Worm (Caenorhabditis elegans) whole organism, L4 larva: ENCODE measurements around the gene Y49F6B.14.

Experiments
- F26F4.8 ChIP-seq: fragments of 200-800 bp; sonication (Bioruptor generic); conservative IDR thresholded peaks from 2 replicates; pipeline ENCODE4 v1.3.6; 2022; ENCODE audit warnings: missing genetic modification characterization, missing compliant biosample characterization
- F37D6.2 ChIP-seq: sonication (generic microtip); optimal IDR thresholded peaks from 2 replicates; lab custom pipeline; 2016; ENCODE audit warnings: mild to moderate bottlenecking, missing genetic modification characterization, missing compliant biosample characterization
- F44E2.7 ChIP-seq: fragments of 200-800 bp; sonication (Bioruptor generic); IDR thresholded peaks from 2 replicates; pipeline ENCODE4 v2.1.2; 2022; ENCODE audit warnings: missing genetic modification characterization, missing compliant biosample characterization
- R02D3.7 ChIP-seq: fragments of 150-350 bp; sonication (generic microtip); optimal IDR thresholded peaks from 3 replicates; lab custom pipeline; 2014; ENCODE audit warnings: missing biosample characterization, missing genetic modification characterization
- Y5F2A.4 ChIP-seq: fragments of 200-800 bp; sonication (Bioruptor generic); optimal IDR thresholded peaks from 2 replicates; lab custom pipeline; 2018; ENCODE audit warnings: mild to moderate bottlenecking, missing genetic modification characterization, missing compliant biosample characterization
- Y75B8A.6 ChIP-seq: fragments of 200-800 bp; sonication (Bioruptor generic); IDR thresholded peaks from 2 replicates; pipeline ENCODE4 v1.3.6; 2022; ENCODE audit warnings: missing genetic modification reagents, missing genetic modification characterization, missing compliant biosample characterization
- ZK337.2 ChIP-seq: fragments of 200-800 bp; sonication (Bioruptor generic); IDR thresholded peaks from 2 replicates; pipeline ENCODE4 v1.3.6; 2022; ENCODE audit warnings: missing genetic modification reagents, missing genetic modification characterization, missing compliant biosample characterization
- ZK546.5 ChIP-seq, 2 experiments: sonication (generic microtip); optimal IDR thresholded peaks; 2 replicates each; lab custom pipeline; 2017; ENCODE audit warnings: missing biosample characterization in 2 of 2, missing genetic modification characterization in 2 of 2
- attf-4 ChIP-seq: sonication (generic microtip); optimal IDR thresholded peaks from 3 replicates; lab custom pipeline; 2017; ENCODE audit warnings: missing biosample characterization, missing genetic modification characterization
- ceh-28 ChIP-seq: fragments of 150-350 bp; optimal IDR thresholded peaks from 2 replicates; lab custom pipeline; 2014; ENCODE audit warnings: missing biosample characterization, missing genetic modification reagents, missing genetic modification characterization
- ceh-32 ChIP-seq: sonication (generic microtip); optimal IDR thresholded peaks from 2 replicates; lab custom pipeline; 2016; ENCODE audit warnings: mild to moderate bottlenecking, missing genetic modification characterization, missing compliant biosample characterization; ENCODE audit not compliant: poor library complexity
- ceh-44 ChIP-seq: fragments of 200-800 bp; sonication (Bioruptor generic); IDR thresholded peaks from 2 replicates; pipeline ENCODE4 v1.3.6; 2022; ENCODE audit warnings: missing genetic modification reagents, missing genetic modification characterization, missing compliant biosample characterization
- ceh-62 ChIP-seq: sonication (generic microtip); optimal IDR thresholded peaks from 2 replicates; lab custom pipeline; 2017; ENCODE audit warnings: missing biosample characterization, missing genetic modification characterization
- ceh-82 ChIP-seq: sonication (generic microtip); optimal IDR thresholded peaks from 2 replicates; lab custom pipeline; 2017; ENCODE audit warnings: missing biosample characterization, missing genetic modification characterization
- daf-12 ChIP-seq: fragments of 150-350 bp; optimal IDR thresholded peaks from 2 replicates; lab custom pipeline; 2014; ENCODE audit warnings: missing biosample characterization, missing genetic modification reagents, missing genetic modification characterization
- daf-19 ChIP-seq: fragments of 200-800 bp; sonication (Bioruptor generic); conservative IDR thresholded peaks from 2 replicates; pipeline ENCODE4 v1.3.6; 2022; ENCODE audit warnings: missing genetic modification characterization, missing compliant biosample characterization
- dmd-8 ChIP-seq: fragments of 200-800 bp; sonication (Bioruptor generic); IDR thresholded peaks from 2 replicates; pipeline ENCODE4 v1.3.6; 2022; ENCODE audit warnings: missing genetic modification characterization, missing compliant biosample characterization
- duxl-1 ChIP-seq: sonication (generic microtip); optimal IDR thresholded peaks from 2 replicates; lab custom pipeline; 2016; ENCODE audit warnings: mild to moderate bottlenecking, missing genetic modification characterization, moderate library complexity, missing compliant biosample characterization; ENCODE audit not compliant: poor library complexity
- egl-27 ChIP-seq: sonication (generic microtip); optimal IDR thresholded peaks from 3 replicates; lab custom pipeline; 2017; ENCODE audit warnings: missing biosample characterization, missing genetic modification reagents, missing genetic modification characterization
- egl-43 ChIP-seq: fragments of 200-800 bp; sonication (Bioruptor generic); IDR thresholded peaks from 2 replicates; pipeline ENCODE4 v1.3.6; 2022; ENCODE audit warnings: missing genetic modification reagents, missing genetic modification characterization, missing compliant biosample characterization
- hif-1 ChIP-seq, 2 experiments: sonication (generic microtip); optimal IDR thresholded peaks; 2 replicates each; lab custom pipeline; 2016 to 2017; ENCODE audit warnings: missing compliant biosample characterization in 2 of 2, missing genetic modification characterization in 2 of 2, missing genetic modification reagents in 2 of 2, missing genotype in 2 of 2, mild to moderate bottlenecking in 1 of 2
- hlh-30 ChIP-seq: sonication (generic microtip); optimal IDR thresholded peaks from 2 replicates; lab custom pipeline; 2017; ENCODE audit warnings: antibody characterized with exemption, mild to moderate bottlenecking, missing genetic modification characterization, missing compliant biosample characterization; ENCODE audit not compliant: insufficient read depth
- jun-1 ChIP-seq: fragments of 150-350 bp; optimal IDR thresholded peaks from 2 replicates; lab custom pipeline; 2014; ENCODE audit warnings: missing biosample characterization, missing genetic modification reagents, missing genetic modification characterization
- lim-7 ChIP-seq: fragments of 200-800 bp; sonication (Bioruptor generic); IDR thresholded peaks from 2 replicates; pipeline ENCODE4 v1.3.6; 2022; ENCODE audit warnings: missing genetic modification characterization, missing compliant biosample characterization
- lin-13 ChIP-seq: fragments of 150-350 bp; optimal IDR thresholded peaks from 2 replicates; lab custom pipeline; 2014; ENCODE audit warnings: missing biosample characterization, missing genetic modification reagents, missing genetic modification characterization
- lin-29 ChIP-seq: fragments of 200-800 bp; sonication (Bioruptor generic); IDR thresholded peaks from 2 replicates; pipeline ENCODE4 v1.3.6; 2022; ENCODE audit warnings: missing genetic modification reagents, missing genetic modification characterization, missing compliant biosample characterization
- lin-38 ChIP-seq: fragments of 200-800 bp; sonication (Bioruptor generic); IDR thresholded peaks from 2 replicates; pipeline ENCODE4 v1.3.6; 2022; ENCODE audit warnings: missing genetic modification reagents, missing genetic modification characterization, missing compliant biosample characterization
- lir-3 ChIP-seq: sonication (generic microtip); optimal IDR thresholded peaks from 2 replicates; lab custom pipeline; 2016; ENCODE audit warnings: mild to moderate bottlenecking, missing genetic modification characterization, missing compliant biosample characterization
- lsy-2 ChIP-seq, 2 experiments: fragments of 150-350 bp in 1 of 2; sonication (generic microtip) in 1 of 2; optimal IDR thresholded peaks; 2 replicates each; lab custom pipeline; 2014 to 2017; ENCODE audit warnings: missing biosample characterization in 2 of 2, missing genetic modification characterization in 2 of 2
- mdl-1 ChIP-seq, 2 experiments: fragments of 150-350 bp in 1 of 2; sonication (generic microtip) in 1 of 2; optimal IDR thresholded peaks; 2 replicates each; lab custom pipeline; 2014 to 2017; ENCODE audit warnings: missing biosample characterization in 2 of 2, missing genetic modification characterization in 2 of 2
- mdt-29 ChIP-seq: fragments of 200-800 bp; sonication (Bioruptor generic); IDR thresholded peaks from 2 replicates; pipeline ENCODE4 v1.3.6; 2022; ENCODE audit warnings: missing genetic modification reagents, missing genetic modification characterization, missing compliant biosample characterization
- mep-1 ChIP-seq: fragments of 150-350 bp; sonication (generic microtip); optimal IDR thresholded peaks from 3 replicates; lab custom pipeline; 2014; ENCODE audit warnings: missing biosample characterization, missing genetic modification characterization
- mxl-2 ChIP-seq: fragments of 200-800 bp; sonication (Bioruptor generic); conservative IDR thresholded peaks from 2 replicates; pipeline ENCODE4 v1.3.6; 2022; ENCODE audit warnings: missing genetic modification reagents, missing genetic modification characterization, missing compliant biosample characterization
- nhr-11 ChIP-seq: fragments of 150-350 bp; optimal IDR thresholded peaks from 2 replicates; lab custom pipeline; 2014; ENCODE audit warnings: missing biosample characterization, missing genetic modification characterization
- nhr-237 ChIP-seq: sonication (generic microtip); optimal IDR thresholded peaks from 2 replicates; lab custom pipeline; 2017; ENCODE audit warnings: missing biosample characterization, missing genetic modification characterization
- nhr-25 ChIP-seq: sonication (generic microtip); optimal IDR thresholded peaks from 2 replicates; lab custom pipeline; 2017; ENCODE audit warnings: missing genetic modification characterization, mild to moderate bottlenecking, missing compliant biosample characterization, antibody characterized with exemption, moderate library complexity, borderline replicate concordance; ENCODE audit not compliant: insufficient read depth
- nhr-28 ChIP-seq: fragments of 150-350 bp; optimal IDR thresholded peaks from 2 replicates; lab custom pipeline; 2014; ENCODE audit warnings: missing biosample characterization, missing genetic modification characterization
- nhr-42 ChIP-seq: fragments of 200-800 bp; sonication (Bioruptor generic); IDR thresholded peaks from 2 replicates; pipeline ENCODE4 v1.3.6; 2022; ENCODE audit warnings: missing genetic modification characterization, missing compliant biosample characterization
- nhr-48 ChIP-seq: sonication (generic microtip); optimal IDR thresholded peaks from 2 replicates; lab custom pipeline; 2016; ENCODE audit warnings: mild to moderate bottlenecking, missing genetic modification characterization, missing compliant biosample characterization
- nhr-76 ChIP-seq: fragments of 150-350 bp; optimal IDR thresholded peaks from 2 replicates; lab custom pipeline; 2014; ENCODE audit warnings: missing biosample characterization, missing genetic modification characterization
- nhr-77 ChIP-seq: fragments of 150-350 bp; optimal IDR thresholded peaks from 2 replicates; lab custom pipeline; 2014; ENCODE audit warnings: missing biosample characterization, missing genetic modification characterization
- php-3 ChIP-seq: fragments of 200-800 bp; sonication (Bioruptor generic); IDR thresholded peaks from 2 replicates; pipeline ENCODE4 v1.3.6; 2022; ENCODE audit warnings: missing genetic modification reagents, missing genetic modification characterization, missing compliant biosample characterization
- set-16 ChIP-seq: fragments of 200-800 bp; sonication (Bioruptor generic); IDR thresholded peaks from 2 replicates; pipeline ENCODE4 v1.3.6; 2022; ENCODE audit warnings: missing genetic modification reagents, missing genetic modification characterization, missing compliant biosample characterization
- tag-97 ChIP-seq: fragments of 200-800 bp; sonication (Bioruptor generic); IDR thresholded peaks from 2 replicates; pipeline ENCODE4 v1.3.6; 2022; ENCODE audit warnings: missing genetic modification characterization, missing compliant biosample characterization
- unc-62 ChIP-seq, 3 experiments: fragments of 150-350 bp in 1 of 3; sonication (generic microtip); optimal IDR thresholded peaks in 2 of 3; peaks in 1 of 3; 1 replicate in 1 of 3; 2 replicates in 2 of 3; lab custom pipeline; 2014 to 2017; ENCODE audit warnings: missing biosample characterization in 3 of 3, missing genetic modification characterization in 3 of 3, missing genetic modification reagents in 3 of 3, missing genotype in 1 of 3
- zip-11 ChIP-seq: fragments of 200-800 bp; sonication (Bioruptor generic); IDR thresholded peaks from 2 replicates; pipeline ENCODE4 v1.3.6; 2022; ENCODE audit warnings: missing genetic modification characterization, missing compliant biosample characterization
- zip-2 ChIP-seq: fragments of 150-350 bp; optimal IDR thresholded peaks from 2 replicates; lab custom pipeline; 2014; ENCODE audit warnings: missing biosample characterization, missing genetic modification characterization

The Y49F6B.14 gene

DNA sequence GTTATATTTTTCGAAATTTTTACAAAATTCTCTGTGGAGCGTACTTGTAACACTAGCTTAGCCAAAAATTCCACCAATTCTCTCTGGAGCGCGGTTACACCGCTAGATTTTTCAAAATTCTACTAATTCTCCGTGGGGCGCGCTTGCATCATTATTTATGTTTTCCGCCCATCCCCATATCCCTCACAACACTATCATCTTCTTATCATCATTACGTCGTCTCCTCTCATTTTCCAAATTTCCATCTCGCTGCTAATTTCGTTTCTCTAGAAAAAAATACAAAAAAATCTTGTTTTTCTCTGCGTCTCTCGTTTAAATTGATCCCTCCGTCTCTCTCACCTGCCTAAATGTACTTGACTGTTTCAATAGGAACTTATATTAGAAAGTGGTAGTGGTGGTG, 40.0 kb upstream of the Y49F6B.14 start:
- TF ChIP-seq lin-38 (GFP tag; lab: Robert Waterston, UW) (peak; percentile 60), egl-43 (GFP tag; lab: Robert Waterston, UW) (no peak), nhr-28 (tag; lab: Kevin White, UChicago) (peak; percentile 1), nhr-76 (no peak)

DNA sequence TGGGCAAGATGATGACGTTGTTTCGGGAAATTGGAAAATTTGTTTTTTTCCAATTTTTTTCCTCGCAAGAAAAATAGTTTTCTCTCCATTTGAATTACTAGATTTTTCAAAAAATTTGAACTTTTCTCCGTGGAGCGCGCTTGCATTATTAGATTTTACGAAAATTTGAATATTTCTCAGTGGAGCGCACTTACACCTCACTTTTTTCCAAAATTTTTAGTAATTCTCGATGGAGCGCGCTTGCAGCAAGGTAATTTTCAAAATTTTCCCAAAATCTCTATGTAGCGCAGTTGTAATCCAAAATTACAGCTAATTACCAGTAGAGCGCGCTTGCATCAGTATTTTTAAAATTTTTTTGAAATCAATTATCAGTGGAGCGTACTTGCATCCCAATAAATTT, 39.4 kb upstream of the Y49F6B.14 start:
- peak; percentile 82 for TF ChIP-seq lin-38 (GFP tag; lab: Robert Waterston, UW)
- TF ChIP-seq ceh-44 (GFP tag; lab: Robert Waterston, UW) = no peak
- TF ChIP-seq, all 104 proteins: peak for 1

DNA sequence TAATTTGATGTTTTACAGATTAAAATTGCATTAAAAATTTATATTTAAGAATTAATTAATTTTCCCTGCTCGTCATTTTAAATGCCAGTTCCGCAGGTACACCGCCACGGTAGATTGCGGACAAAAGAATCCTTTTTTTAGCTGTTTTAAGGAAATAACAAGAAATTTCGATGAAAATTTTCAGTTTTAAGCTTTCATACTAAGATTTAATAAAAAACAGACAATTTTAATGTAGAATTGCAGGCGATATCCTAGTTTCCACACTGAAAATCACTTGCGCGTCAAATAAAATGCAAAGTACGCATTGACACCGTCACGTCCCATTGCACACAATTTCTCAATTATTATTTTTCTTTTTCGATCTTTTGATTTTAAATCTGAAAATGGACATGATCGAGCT, 38.2 kb upstream of the Y49F6B.14 start, which contains the start of gene dnc-3:
Gene dnc-3, plus strand, starts transcription at position 272 of the 400 bp plus-strand sequence.
- TF ChIP-seq set-16 (GFP tag; lab: Robert Waterston, UW) (no peak), ceh-28 (tag; lab: Kevin White, UChicago) (no peak), egl-27 (tag; lab: Kevin White, UChicago) (no peak), php-3 (no peak), F26F4.8 (no peak), daf-19 (GFP tag; lab: Robert Waterston, UW) (no peak), mdl-1 (tag; optimal IDR thresholded peaks at IDR 0.05; lab: Kevin White, UChicago) (no peak), unc-62 (GFP tag; optimal IDR thresholded peaks at IDR 0.05 in 1 of 2; lab: Kevin White, UChicago) (no peak), unc-62 (tag; optimal IDR thresholded peaks at IDR 0.05; lab: Kevin White, UChicago) (no peak), hlh-30 (tag; lab: Kevin White, UChicago) (no peak), F44E2.7 (GFP tag; lab: Robert Waterston, UW) (no peak), nhr-48 (no peak), hif-1 (tag; optimal IDR thresholded peaks at IDR 0.05; lab: Kevin White, UChicago) (no peak), lir-3 (tag; lab: Kevin White, UChicago) (no peak), ceh-44 (GFP tag; lab: Robert Waterston, UW) (no peak), daf-12 (no peak), zip-11 (GFP tag; lab: Robert Waterston, UW) (no peak), mxl-2 (GFP tag; lab: Robert Waterston, UW) (no peak), R02D3.7 (tag; lab: Kevin White, UChicago) (no peak), nhr-25 (tag; lab: Kevin White, UChicago) (no peak), lin-29 (GFP tag; lab: Robert Waterston, UW) (no peak), zip-2 (tag; lab: Kevin White, UChicago) (peak; percentile 21), mdt-29 (no peak), nhr-76 (no peak), mep-1 (tag; lab: Kevin White, UChicago) (peak; percentile 66), lsy-2 (tag; optimal IDR thresholded peaks at IDR 0.05; lab: Kevin White, UChicago) (peak in 1 of 2 experiments; percentile 71), nhr-77 (tag; lab: Kevin White, UChicago) (no peak), ZK337.2 (GFP tag; lab: Robert Waterston, UW) (no peak), tag-97 (no peak), lin-13 (GFP tag; lab: Kevin White, UChicago) (no peak), F37D6.2 (tag; lab: Kevin White, UChicago) (peak; percentile 39), jun-1 (tag; lab: Kevin White, UChicago) (no peak), nhr-28 (tag; lab: Kevin White, UChicago) (no peak), ceh-32 (tag; lab: Kevin White, UChicago) (no peak), ZK546.5 (tag; optimal IDR thresholded peaks at IDR 0.05; lab: Kevin White, UChicago) (no peak), nhr-237 (tag; lab: Kevin White, UChicago) (no peak), ceh-82 (tag; lab: Kevin White, UChicago) (no peak), attf-4 (tag; lab: Kevin White, UChicago) (no peak), dmd-8 (GFP tag; lab: Robert Waterston, UW) (no peak), nhr-11 (tag; lab: Kevin White, UChicago) (peak; percentile 25), Y75B8A.6 (GFP tag; lab: Robert Waterston, UW) (no peak), nhr-42 (no peak), Y5F2A.4 (GFP tag; lab: Kevin White, UChicago) (no peak), duxl-1 (tag; lab: Kevin White, UChicago) (no peak), lim-7 (GFP tag; lab: Robert Waterston, UW) (no peak), ceh-62 (tag; lab: Kevin White, UChicago) (no peak)
